Worm (Caenorhabditis elegans) whole organism, L2 larva: Measurements from ENCODE around the gene spex-3.

Experiments used
- C34F6.9 ChIP-seq: fragments of 150-350 bp; optimal IDR thresholded peaks from 2 replicates; lab custom pipeline; 2014; ENCODE audit warnings: missing biosample characterization, missing genetic modification characterization
- F13H6.1 ChIP-seq: sonication (generic microtip); optimal IDR thresholded peaks from 2 replicates; lab custom pipeline; 2016; ENCODE audit warnings: missing genetic modification characterization, missing compliant biosample characterization
- Y55F3AM.14 ChIP-seq: fragments of 200-800 bp; sonication (Bioruptor generic); optimal IDR thresholded peaks from 2 replicates; lab custom pipeline; 2018; ENCODE audit warnings: mild to moderate bottlenecking, missing genetic modification characterization, missing compliant biosample characterization
- alr-1 ChIP-seq: fragments of 150-350 bp; optimal IDR thresholded peaks from 2 replicates; lab custom pipeline; 2014; ENCODE audit warnings: missing biosample characterization, missing genetic modification characterization
- ama-1 ChIP-seq: fragments of 150-350 bp; optimal IDR thresholded peaks from 2 replicates; lab custom pipeline; 2018; ENCODE audit warnings: inconsistent platforms
- blmp-1 ChIP-seq: sonication (generic microtip); optimal IDR thresholded peaks from 2 replicates; lab custom pipeline; 2017; ENCODE audit warnings: missing genetic modification characterization, mild to moderate bottlenecking, missing compliant biosample characterization, antibody characterized with exemption, moderate library complexity; ENCODE audit not compliant: insufficient read depth
- ceh-16 ChIP-seq: fragments of 150-350 bp; optimal IDR thresholded peaks from 2 replicates; lab custom pipeline; 2014; ENCODE audit warnings: missing biosample characterization, missing genetic modification characterization
- egl-27 ChIP-seq: sonication (generic microtip); optimal IDR thresholded peaks from 3 replicates; lab custom pipeline; 2017; ENCODE audit warnings: missing biosample characterization, missing genetic modification reagents, missing genetic modification characterization
- elt-3 ChIP-seq: sonication (generic microtip); optimal IDR thresholded peaks from 2 replicates; lab custom pipeline; 2017; ENCODE audit warnings: missing biosample characterization, missing genetic modification characterization
- fos-1 ChIP-seq: fragments of 150-350 bp; optimal IDR thresholded peaks from 2 replicates; lab custom pipeline; 2014; ENCODE audit warnings: missing biosample characterization, missing genetic modification characterization
- gmeb-1 ChIP-seq: fragments of 150-350 bp; optimal IDR thresholded peaks from 2 replicates; lab custom pipeline; 2014; ENCODE audit warnings: missing biosample characterization, missing genetic modification characterization
- lin-11 ChIP-seq: fragments of 150-350 bp; sonication (generic microtip); optimal IDR thresholded peaks from 2 replicates; lab custom pipeline; 2014; ENCODE audit warnings: missing biosample characterization, missing genetic modification characterization, inconsistent platforms, mixed read lengths
- lin-13 ChIP-seq: fragments of 150-350 bp; optimal IDR thresholded peaks from 2 replicates; lab custom pipeline; 2014; ENCODE audit warnings: missing biosample characterization, missing genetic modification reagents, missing genetic modification characterization
- lin-39 ChIP-seq: fragments of 150-350 bp; optimal IDR thresholded peaks from 2 replicates; lab custom pipeline; 2014; ENCODE audit warnings: missing biosample characterization, missing genetic modification reagents, missing genetic modification characterization
- lsy-2 ChIP-seq, 2 experiments: fragments of 150-350 bp in 1 of 2; sonication (generic microtip) in 1 of 2; optimal IDR thresholded peaks; 2 replicates each; lab custom pipeline; 2014 to 2017; ENCODE audit warnings: missing biosample characterization in 2 of 2, missing genetic modification characterization in 2 of 2
- mab-5 ChIP-seq: fragments of 150-350 bp; optimal IDR thresholded peaks from 2 replicates; lab custom pipeline; 2014; ENCODE audit warnings: missing biosample characterization, missing genetic modification characterization
- mbf-1 ChIP-seq: sonication (generic microtip); optimal IDR thresholded peaks from 2 replicates; lab custom pipeline; 2017; ENCODE audit warnings: missing biosample characterization, missing genetic modification characterization
- mdl-1 ChIP-seq, 2 experiments: fragments of 150-350 bp in 1 of 2; sonication (generic microtip) in 1 of 2; optimal IDR thresholded peaks; 2 replicates each; lab custom pipeline; 2017; ENCODE audit warnings: missing biosample characterization in 2 of 2, missing genetic modification characterization in 2 of 2
- nhr-10 ChIP-seq: sonication (generic microtip); optimal IDR thresholded peaks from 2 replicates; lab custom pipeline; 2017; ENCODE audit warnings: missing biosample characterization, missing genetic modification characterization
- nhr-11 ChIP-seq: fragments of 150-350 bp; optimal IDR thresholded peaks from 2 replicates; lab custom pipeline; 2014; ENCODE audit warnings: missing biosample characterization, missing genetic modification characterization
- nhr-12 ChIP-seq: fragments of 150-350 bp; optimal IDR thresholded peaks from 2 replicates; lab custom pipeline; 2014; ENCODE audit warnings: missing biosample characterization, missing genetic modification characterization
- nhr-129 ChIP-seq: fragments of 150-350 bp; optimal IDR thresholded peaks from 2 replicates; lab custom pipeline; 2014; ENCODE audit warnings: missing biosample characterization, missing genetic modification characterization
- nhr-21 ChIP-seq: fragments of 150-350 bp; optimal IDR thresholded peaks from 2 replicates; lab custom pipeline; 2014; ENCODE audit warnings: missing biosample characterization, missing genetic modification characterization
- nhr-23 ChIP-seq: fragments of 150-350 bp; optimal IDR thresholded peaks from 2 replicates; lab custom pipeline; 2014; ENCODE audit warnings: missing biosample characterization, missing genetic modification reagents, missing genetic modification characterization
- nhr-237 ChIP-seq: fragments of 150-350 bp; optimal IDR thresholded peaks from 2 replicates; lab custom pipeline; 2014; ENCODE audit warnings: missing biosample characterization, missing genetic modification characterization
- nhr-6 ChIP-seq: fragments of 150-350 bp; optimal IDR thresholded peaks from 2 replicates; lab custom pipeline; 2014; ENCODE audit warnings: missing biosample characterization, missing genetic modification characterization
- nhr-77 ChIP-seq: fragments of 150-350 bp; optimal IDR thresholded peaks from 2 replicates; lab custom pipeline; 2014; ENCODE audit warnings: missing biosample characterization, missing genetic modification characterization
- peb-1 ChIP-seq: fragments of 150-350 bp; optimal IDR thresholded peaks from 2 replicates; lab custom pipeline; 2014; ENCODE audit warnings: missing biosample characterization, missing genetic modification characterization
- sem-4 ChIP-seq: fragments of 150-350 bp; optimal IDR thresholded peaks from 2 replicates; lab custom pipeline; 2014; ENCODE audit warnings: missing biosample characterization, missing genetic modification reagents, missing genetic modification characterization
- sma-3 ChIP-seq: sonication (generic microtip); optimal IDR thresholded peaks from 2 replicates; lab custom pipeline; 2016; ENCODE audit warnings: missing genetic modification reagents, missing genetic modification characterization, missing compliant biosample characterization
- sma-9 ChIP-seq, 2 experiments: fragments of 150-350 bp in 1 of 2; sonication (generic microtip) in 1 of 2; optimal IDR thresholded peaks; 2 replicates each; lab custom pipeline; 2014 to 2016; ENCODE audit warnings: missing genetic modification characterization in 2 of 2, mild to moderate bottlenecking in 1 of 2, missing biosample characterization in 1 of 2, missing compliant biosample characterization in 1 of 2, missing genetic modification reagents in 1 of 2, moderate library complexity in 1 of 2
- snpc-4 ChIP-seq: fragments of 150-350 bp; optimal IDR thresholded peaks from 2 replicates; lab custom pipeline; 2014; ENCODE audit warnings: missing biosample characterization, missing genetic modification characterization
- unc-39 ChIP-seq: fragments of 150-350 bp; optimal IDR thresholded peaks from 2 replicates; lab custom pipeline; 2014; ENCODE audit warnings: missing biosample characterization, missing genetic modification characterization
- unc-55 ChIP-seq: fragments of 150-350 bp; sonication (generic microtip); optimal IDR thresholded peaks from 3 replicates; lab custom pipeline; 2014; ENCODE audit warnings: missing biosample characterization, missing genetic modification reagents, missing genetic modification characterization
- unc-62 ChIP-seq: fragments of 150-350 bp; optimal IDR thresholded peaks from 2 replicates; lab custom pipeline; 2014; ENCODE audit warnings: missing biosample characterization, missing genetic modification reagents, missing genetic modification characterization
- ztf-11 ChIP-seq: sonication (generic microtip); optimal IDR thresholded peaks from 2 replicates; lab custom pipeline; 2017; ENCODE audit warnings: missing biosample characterization, missing genetic modification characterization
- ztf-4 ChIP-seq: fragments of 150-350 bp; optimal IDR thresholded peaks from 2 replicates; lab custom pipeline; 2014; ENCODE audit warnings: missing biosample characterization, missing genetic modification characterization

The spex-3 gene

ce11 chrIII:1704020-1704419 is 1.8 kb upstream of the spex-3 start:
- TF ChIP-seq nhr-237 (tag; lab: Kevin White, UChicago), result no peak
- TF ChIP-seq nhr-6 (tag; lab: Kevin White, UChicago), result no peak
- TF ChIP-seq peb-1, result no peak
- TF ChIP-seq lsy-2 (tag; optimal IDR thresholded peaks at IDR 0.05; lab: Kevin White, UChicago), result no peak
- TF ChIP-seq unc-39 (tag; lab: Kevin White, UChicago), result no peak
- TF ChIP-seq sem-4 (tag; lab: Kevin White, UChicago), result no peak
- TF ChIP-seq sma-9 (GFP tag; optimal IDR thresholded peaks at IDR 0.05; lab: Kevin White, UChicago), result no peak
- TF ChIP-seq sma-9 (tag; optimal IDR thresholded peaks at IDR 0.05; lab: Kevin White, UChicago), result no peak
- no peak for TF ChIP-seq Y55F3AM.14 (GFP tag; lab: Kevin White, UChicago)
- no peak for TF ChIP-seq mab-5 (tag; lab: Kevin White, UChicago)
- TF ChIP-seq F13H6.1 (tag; lab: Kevin White, UChicago), result no peak
- no peak for TF ChIP-seq nhr-77 (tag; lab: Kevin White, UChicago)
- TF ChIP-seq lin-39, result no peak
- TF ChIP-seq, all 48 proteins: peak for 0

ce11 chrIII:1698842-1699241 is 3.4 kb downstream of the spex-3 start, which contains the start of gene fbxa-74:
Gene fbxa-74, minus strand, starts transcription at chrIII:1698986.
- TF ChIP-seq fos-1, result peak; percentile 67
- no peak for TF ChIP-seq egl-27 (tag; lab: Kevin White, UChicago)

ce11 chrIII:1695006-1695405 is 7.2 kb downstream of the spex-3 start, which contains the start of gene srd-64:
Gene srd-64, minus strand, starts transcription at chrIII:1695106.
- TF ChIP-seq nhr-77 (tag; lab: Kevin White, UChicago) (no peak), ama-1 (lab: Kevin White, UChicago) (no peak), nhr-12 (tag; lab: Kevin White, UChicago) (no peak), nhr-21 (tag; lab: Kevin White, UChicago) (no peak), nhr-23 (tag; lab: Kevin White, UChicago) (no peak), nhr-10 (tag; lab: Kevin White, UChicago) (no peak), nhr-11 (tag; lab: Kevin White, UChicago) (no peak), unc-62 (no peak), nhr-129 (tag; lab: Kevin White, UChicago) (no peak)

- TF ChIP-seq egl-27 (tag; lab: Kevin White, UChicago), result no peak
- TF ChIP-seq elt-3 (tag; lab: Kevin White, UChicago), result no peak
- no peak for TF ChIP-seq sma-9 (GFP tag; optimal IDR thresholded peaks at IDR 0.05; lab: Kevin White, UChicago)
- TF ChIP-seq sma-9 (tag; optimal IDR thresholded peaks at IDR 0.05; lab: Kevin White, UChicago), result no peak
- no peak for TF ChIP-seq nhr-12 (tag; lab: Kevin White, UChicago)
- TF ChIP-seq C34F6.9, result no peak
- no peak for TF ChIP-seq alr-1 (tag; lab: Kevin White, UChicago)
- TF ChIP-seq ztf-4, result no peak
- no peak for TF ChIP-seq ama-1 (lab: Kevin White, UChicago)
- TF ChIP-seq Y55F3AM.14 (GFP tag; lab: Kevin White, UChicago), result no peak
- TF ChIP-seq lin-13, result no peak
- TF ChIP-seq blmp-1 (tag; lab: Kevin White, UChicago), result no peak
- no peak for TF ChIP-seq mdl-1 (tag; optimal IDR thresholded peaks at IDR 0.05; lab: Kevin White, UChicago)
- TF ChIP-seq lin-11 (tag; lab: Kevin White, UChicago), result no peak
- TF ChIP-seq snpc-4, result no peak
- no peak for TF ChIP-seq unc-55 (GFP tag; lab: Kevin White, UChicago)
These were observed 12.3 kb downstream of the spex-3 start, which contains the start of gene Y22D7AR.14 for ce11 chrIII:1689927-1690326. Gene Y22D7AR.14, minus strand, starts transcription at chrIII:1690027.

ce11 chrIII:1687999-1688398 is 14.2 kb downstream of the spex-3 start, which contains the start of gene Y22D7AR.7:
Gene Y22D7AR.7, minus strand, starts transcription at chrIII:1688099.
- TF ChIP-seq nhr-10 (tag; lab: Kevin White, UChicago), result no peak
- no peak for TF ChIP-seq sma-3 (GFP tag; lab: Kevin White, UChicago)
- no peak for TF ChIP-seq mab-5 (tag; lab: Kevin White, UChicago)
- TF ChIP-seq unc-55 (GFP tag; lab: Kevin White, UChicago), result no peak
- TF ChIP-seq Y55F3AM.14 (GFP tag; lab: Kevin White, UChicago), result no peak
- no peak for TF ChIP-seq ceh-16 (tag; lab: Kevin White, UChicago)
- no peak for TF ChIP-seq lsy-2 (tag; optimal IDR thresholded peaks at IDR 0.05; lab: Kevin White, UChicago)
- no peak for TF ChIP-seq fos-1
- no peak for TF ChIP-seq mbf-1 (tag; lab: Kevin White, UChicago)
- no peak for TF ChIP-seq gmeb-1 (tag; lab: Kevin White, UChicago)
- TF ChIP-seq F13H6.1 (tag; lab: Kevin White, UChicago), result no peak
- no peak for TF ChIP-seq ztf-11
- no peak for TF ChIP-seq mdl-1 (tag; optimal IDR thresholded peaks at IDR 0.05; lab: Kevin White, UChicago)
- TF ChIP-seq unc-39 (tag; lab: Kevin White, UChicago), result no peak
- no peak for TF ChIP-seq nhr-129 (tag; lab: Kevin White, UChicago)
